Worm (Caenorhabditis elegans) whole organism, mixed stage, embryonic: Measurements from ENCODE around the gene rnf-113.

ENCODE experiments used
- M03D4.4 ChIP-seq: sonication (generic microtip); optimal IDR thresholded peaks from 2 replicates; lab custom pipeline; 2017; ENCODE audit warnings: mild to moderate bottlenecking, missing genetic modification characterization, missing compliant biosample characterization
- bed-3 ChIP-seq: fragments of 200-800 bp; sonication (Bioruptor generic); optimal IDR thresholded peaks from 3 replicates; lab custom pipeline; 2018; ENCODE audit warnings: mild to moderate bottlenecking, missing genetic modification characterization, moderate library complexity, missing compliant biosample characterization
- blmp-1 ChIP-seq: fragments of 150-350 bp; optimal IDR thresholded peaks from 2 replicates; lab custom pipeline; 2014; ENCODE audit warnings: missing biosample characterization, missing genetic modification characterization
- ceh-39 ChIP-seq: fragments of 150-350 bp; optimal IDR thresholded peaks from 2 replicates; lab custom pipeline; 2014; ENCODE audit warnings: missing biosample characterization, missing genetic modification characterization
- ceh-83 ChIP-seq: fragments of 200-800 bp; sonication (Bioruptor generic); optimal IDR thresholded peaks from 2 replicates; lab custom pipeline; 2018; ENCODE audit warnings: mild to moderate bottlenecking, missing genetic modification characterization, missing compliant biosample characterization
- ces-1 ChIP-seq: fragments of 150-350 bp; optimal IDR thresholded peaks from 2 replicates; lab custom pipeline; 2014; ENCODE audit warnings: missing biosample characterization, missing genetic modification reagents, missing genetic modification characterization
- drap-1 ChIP-seq: fragments of 200-800 bp; sonication (Bioruptor generic); optimal IDR thresholded peaks from 3 replicates; lab custom pipeline; 2018; ENCODE audit warnings: mild to moderate bottlenecking, missing genetic modification characterization, missing compliant biosample characterization
- elt-1 ChIP-seq: sonication (generic microtip); optimal IDR thresholded peaks from 2 replicates; lab custom pipeline; 2017; ENCODE audit warnings: missing genetic modification characterization, mild to moderate bottlenecking, missing compliant biosample characterization, antibody characterized with exemption, moderate library complexity, borderline replicate concordance; ENCODE audit not compliant: insufficient read depth
- elt-3 ChIP-seq: fragments of 150-350 bp; optimal IDR thresholded peaks from 2 replicates; lab custom pipeline; 2014; ENCODE audit warnings: missing biosample characterization, missing genetic modification characterization
- flh-1 ChIP-seq: fragments of 200-800 bp; sonication (Bioruptor generic); optimal IDR thresholded peaks from 2 replicates; lab custom pipeline; 2018; ENCODE audit warnings: mild to moderate bottlenecking, missing genetic modification characterization, moderate library complexity, missing compliant biosample characterization
- lin-32 ChIP-seq: fragments of 200-800 bp; sonication (Bioruptor generic); optimal IDR thresholded peaks from 2 replicates; lab custom pipeline; 2018; ENCODE audit warnings: mild to moderate bottlenecking, missing genetic modification characterization, missing compliant biosample characterization
- mab-5 ChIP-seq: fragments of 150-350 bp; optimal IDR thresholded peaks from 2 replicates; lab custom pipeline; 2014; ENCODE audit warnings: missing biosample characterization, missing genetic modification characterization
- mls-2 ChIP-seq: sonication (generic microtip); optimal IDR thresholded peaks from 2 replicates; lab custom pipeline; 2016; ENCODE audit warnings: mild to moderate bottlenecking, missing genetic modification characterization, moderate library complexity, missing compliant biosample characterization
- nhr-2 ChIP-seq: fragments of 150-350 bp; optimal IDR thresholded peaks from 2 replicates; lab custom pipeline; 2014; ENCODE audit warnings: missing biosample characterization, missing genetic modification characterization
- nhr-237 ChIP-seq: fragments of 150-350 bp; optimal IDR thresholded peaks from 2 replicates; lab custom pipeline; 2014; ENCODE audit warnings: missing biosample characterization, missing genetic modification characterization
- nhr-28 ChIP-seq: fragments of 150-350 bp; optimal IDR thresholded peaks from 2 replicates; lab custom pipeline; 2014; ENCODE audit warnings: missing biosample characterization, missing genetic modification characterization
- nhr-76 ChIP-seq: sonication (generic microtip); optimal IDR thresholded peaks from 2 replicates; lab custom pipeline; 2017; ENCODE audit warnings: missing biosample characterization, missing genetic modification characterization
- pha-4 ChIP-seq: fragments of 150-350 bp; optimal IDR thresholded peaks from 2 replicates; lab custom pipeline; 2018; ENCODE audit warnings: missing biosample characterization, missing genetic modification reagents, missing genetic modification characterization
- sem-2 ChIP-seq: fragments of 200-800 bp; sonication (Bioruptor generic); optimal IDR thresholded peaks from 2 replicates; lab custom pipeline; 2018; ENCODE audit warnings: mild to moderate bottlenecking, missing genetic modification characterization, missing compliant biosample characterization
- snpc-4 ChIP-seq: fragments of 150-350 bp; optimal IDR thresholded peaks from 2 replicates; lab custom pipeline; 2014; ENCODE audit warnings: missing biosample characterization, missing genetic modification characterization
- sptf-1 ChIP-seq: sonication (generic microtip); optimal IDR thresholded peaks from 2 replicates; lab custom pipeline; 2017; ENCODE audit warnings: mild to moderate bottlenecking, missing genetic modification characterization, moderate library complexity, missing compliant biosample characterization
- tbx-8 ChIP-seq: fragments of 200-800 bp; sonication (Bioruptor generic); optimal IDR thresholded peaks from 2 replicates; lab custom pipeline; 2018; ENCODE audit warnings: mild to moderate bottlenecking, missing genetic modification characterization, moderate library complexity, missing compliant biosample characterization
- unc-120 ChIP-seq: sonication (generic microtip); optimal IDR thresholded peaks from 2 replicates; lab custom pipeline; 2017; ENCODE audit warnings: missing genetic modification characterization, missing compliant biosample characterization; ENCODE audit not compliant: poor library complexity, severe bottlenecking
- unc-39 ChIP-seq: fragments of 150-350 bp; optimal IDR thresholded peaks from 2 replicates; lab custom pipeline; 2014; ENCODE audit warnings: missing biosample characterization, missing genetic modification characterization
- unc-62 ChIP-seq: fragments of 150-350 bp; optimal IDR thresholded peaks from 2 replicates; lab custom pipeline; 2014; ENCODE audit warnings: missing biosample characterization, missing genetic modification reagents, missing genetic modification characterization
- zip-8 ChIP-seq: fragments of 150-350 bp; optimal IDR thresholded peaks from 2 replicates; lab custom pipeline; 2014; ENCODE audit warnings: missing biosample characterization, missing genetic modification characterization
- ztf-11 ChIP-seq: fragments of 150-350 bp; optimal IDR thresholded peaks from 2 replicates; lab custom pipeline; 2014; ENCODE audit warnings: missing biosample characterization, missing genetic modification characterization

Gene rnf-113

ce11 chrIII:10739455-10739854 is 18.0 kb downstream of the rnf-113 start, which contains the start of gene smap-1:
Gene smap-1, minus strand, starts transcription at chrIII:10739792.
- TF ChIP-seq ceh-39 (no peak), ces-1 (GFP tag; lab: Kevin White, UChicago) (no peak), nhr-2 (no peak), pha-4 (no peak), zip-8 (tag; lab: Kevin White, UChicago) (no peak), elt-3 (tag; lab: Kevin White, UChicago) (no peak)

ce11 chrIII:10738081-10738480 is 19.4 kb downstream of the rnf-113 start:
- TF ChIP-seq elt-3 (tag; lab: Kevin White, UChicago) (no peak), bed-3 (GFP tag; lab: Kevin White, UChicago) (no peak), ces-1 (GFP tag; lab: Kevin White, UChicago) (no peak), pha-4 (no peak), unc-120 (tag; lab: Kevin White, UChicago) (no peak), M03D4.4 (tag; lab: Kevin White, UChicago) (no peak), flh-1 (GFP tag; lab: Kevin White, UChicago) (no peak), nhr-237 (tag; lab: Kevin White, UChicago) (no peak), tbx-8 (GFP tag; lab: Kevin White, UChicago) (no peak), unc-39 (tag; lab: Kevin White, UChicago) (no peak), ceh-83 (GFP tag; lab: Kevin White, UChicago) (no peak), snpc-4 (no peak), elt-1 (tag; lab: Kevin White, UChicago) (no peak), sptf-1 (tag; lab: Kevin White, UChicago) (no peak)

ce11 chrIII:10736322-10736985 is 21.0 kb downstream of the rnf-113 start:
- TF ChIP-seq lin-32 (no peak), ztf-11 (tag; lab: Kevin White, UChicago) (no peak), sptf-1 (tag; lab: Kevin White, UChicago) (no peak), nhr-237 (tag; lab: Kevin White, UChicago) (no peak), mls-2 (tag; lab: Kevin White, UChicago) (no peak), drap-1 (GFP tag; lab: Kevin White, UChicago) (no peak), unc-62 (GFP tag; lab: Kevin White, UChicago) (no peak)

ce11 chrIII:10734511-10735233 is 22.8 kb downstream of the rnf-113 start:
- TF ChIP-seq pha-4 (no peak), bed-3 (GFP tag; lab: Kevin White, UChicago) (no peak), mab-5 (no peak), sem-2 (GFP tag; lab: Kevin White, UChicago) (no peak), snpc-4 (no peak)

ce11 chrIII:10733300-10733699 is 24.1 kb downstream of the rnf-113 start:
- no peak for TF ChIP-seq nhr-237 (tag; lab: Kevin White, UChicago)
- no peak for TF ChIP-seq mls-2 (tag; lab: Kevin White, UChicago)
- TF ChIP-seq sem-2 (GFP tag; lab: Kevin White, UChicago) = no peak
- TF ChIP-seq ces-1 (GFP tag; lab: Kevin White, UChicago) = no peak
- TF ChIP-seq nhr-28 (tag; lab: Kevin White, UChicago) = no peak

ce11 chrIII:10730510-10730909 is 26.9 kb downstream of the rnf-113 start, which contains the start of gene tat-3:
Gene tat-3, minus strand, starts transcription at chrIII:10730705.
- TF ChIP-seq snpc-4 (no peak), blmp-1 (tag; lab: Kevin White, UChicago) (no peak), nhr-28 (tag; lab: Kevin White, UChicago) (no peak), ztf-11 (tag; lab: Kevin White, UChicago) (no peak), zip-8 (tag; lab: Kevin White, UChicago) (no peak), sptf-1 (tag; lab: Kevin White, UChicago) (no peak), mab-5 (no peak), M03D4.4 (tag; lab: Kevin White, UChicago) (no peak), lin-32 (no peak), nhr-76 (no peak), tbx-8 (GFP tag; lab: Kevin White, UChicago) (no peak), mls-2 (tag; lab: Kevin White, UChicago) (no peak), ceh-39 (no peak)
